Worm (Caenorhabditis elegans) whole organism, midembryonic: Measurements from ENCODE around the gene srx-67.

Experiments
- T22C8.4 ChIP-seq: fragments of 200-800 bp; sonication (Bioruptor generic); IDR thresholded peaks from 2 replicates; pipeline ENCODE4 v1.3.6; 2022; ENCODE audit warnings: missing genetic modification characterization, missing compliant biosample characterization
- flt-1 ChIP-seq: fragments of 200-800 bp; sonication (Bioruptor generic); IDR thresholded peaks from 2 replicates; pipeline ENCODE4 v1.3.6; 2022; ENCODE audit warnings: missing genetic modification characterization, missing compliant biosample characterization
- med-1 ChIP-seq: sonication (generic microtip); optimal IDR thresholded peaks from 2 replicates; lab custom pipeline; 2017; ENCODE audit warnings: missing genetic modification characterization, mild to moderate bottlenecking, missing compliant biosample characterization, antibody characterized with exemption, missing genetic modification reagents; ENCODE audit not compliant: insufficient read depth
- tab-1 ChIP-seq: fragments of 200-800 bp; sonication (Bioruptor generic); IDR thresholded peaks from 2 replicates; pipeline ENCODE4 v1.3.6; 2022; ENCODE audit warnings: missing genetic modification characterization, missing compliant biosample characterization
- ztf-23 ChIP-seq: fragments of 200-800 bp; sonication (Bioruptor generic); IDR thresholded peaks from 2 replicates; pipeline ENCODE4 v1.3.6; 2022; ENCODE audit warnings: missing genetic modification reagents, missing genetic modification characterization, missing compliant biosample characterization

DNA sequence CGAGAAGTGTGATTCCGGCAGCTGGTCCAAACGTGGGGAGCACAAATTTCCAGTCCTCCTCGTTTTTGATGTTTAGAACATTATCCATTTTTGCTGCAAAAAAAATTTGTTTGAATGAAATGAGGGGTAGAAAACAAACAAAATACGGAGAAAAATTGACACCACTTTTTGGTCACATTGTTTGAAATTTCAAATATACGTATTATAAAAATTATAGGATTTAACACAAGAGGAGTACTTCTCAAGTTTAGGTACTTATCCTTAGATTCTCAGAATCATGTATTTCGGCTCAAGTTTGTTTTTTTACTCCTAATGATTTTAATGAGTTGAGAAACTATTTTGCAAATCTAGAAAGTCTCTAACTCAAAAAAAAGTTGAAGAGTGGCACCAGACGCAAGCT is 24.7 kb upstream of the srx-67 start, which contains the start of gene C17E7.12:
- no peak for TF ChIP-seq ztf-23
- TF ChIP-seq T22C8.4 (GFP tag; lab: Robert Waterston, UW) = no peak
- no peak for TF ChIP-seq med-1 (GFP tag; lab: Kevin White, UChicago)
- no peak for TF ChIP-seq tab-1
- no peak for TF ChIP-seq flt-1 (GFP tag; lab: Robert Waterston, UW)
